Worm (Caenorhabditis elegans) whole organism, midembryonic: Measurements from ENCODE around the gene swp-1.

ENCODE experiments used
- T22C8.4 ChIP-seq: fragments of 200-800 bp; sonication (Bioruptor generic); IDR thresholded peaks from 2 replicates; pipeline ENCODE4 v1.3.6; 2022; ENCODE audit warnings: missing genetic modification characterization, missing compliant biosample characterization
- cog-1 ChIP-seq: sonication (generic microtip); optimal IDR thresholded peaks from 2 replicates; lab custom pipeline; 2016; ENCODE audit warnings: missing genetic modification characterization, missing compliant biosample characterization
- flt-1 ChIP-seq: fragments of 200-800 bp; sonication (Bioruptor generic); IDR thresholded peaks from 2 replicates; pipeline ENCODE4 v1.3.6; 2022; ENCODE audit warnings: missing genetic modification characterization, missing compliant biosample characterization
- klf-2 ChIP-seq: fragments of 200-800 bp; sonication (Bioruptor generic); conservative IDR thresholded peaks from 2 replicates; pipeline ENCODE4 v1.3.6; 2022; ENCODE audit warnings: missing genetic modification reagents, missing genetic modification characterization, missing compliant biosample characterization
- med-1 ChIP-seq: sonication (generic microtip); optimal IDR thresholded peaks from 2 replicates; lab custom pipeline; 2017; ENCODE audit warnings: missing genetic modification characterization, mild to moderate bottlenecking, missing compliant biosample characterization, antibody characterized with exemption, missing genetic modification reagents; ENCODE audit not compliant: insufficient read depth
- ref-1 ChIP-seq: fragments of 200-800 bp; sonication (Bioruptor generic); conservative IDR thresholded peaks from 2 replicates; pipeline ENCODE4 v1.3.6; 2022; ENCODE audit warnings: missing genetic modification reagents, missing genetic modification characterization, missing compliant biosample characterization
- tab-1 ChIP-seq: fragments of 200-800 bp; sonication (Bioruptor generic); IDR thresholded peaks from 2 replicates; pipeline ENCODE4 v1.3.6; 2022; ENCODE audit warnings: missing genetic modification characterization, missing compliant biosample characterization
- ztf-23 ChIP-seq: fragments of 200-800 bp; sonication (Bioruptor generic); IDR thresholded peaks from 2 replicates; pipeline ENCODE4 v1.3.6; 2022; ENCODE audit warnings: missing genetic modification reagents, missing genetic modification characterization, missing compliant biosample characterization
- ztf-29 ChIP-seq: fragments of 200-800 bp; sonication (Bioruptor generic); IDR thresholded peaks from 2 replicates; pipeline ENCODE4 v1.3.6; 2022; ENCODE audit warnings: missing genetic modification reagents, missing genetic modification characterization, missing compliant biosample characterization

Gene swp-1

DNA sequence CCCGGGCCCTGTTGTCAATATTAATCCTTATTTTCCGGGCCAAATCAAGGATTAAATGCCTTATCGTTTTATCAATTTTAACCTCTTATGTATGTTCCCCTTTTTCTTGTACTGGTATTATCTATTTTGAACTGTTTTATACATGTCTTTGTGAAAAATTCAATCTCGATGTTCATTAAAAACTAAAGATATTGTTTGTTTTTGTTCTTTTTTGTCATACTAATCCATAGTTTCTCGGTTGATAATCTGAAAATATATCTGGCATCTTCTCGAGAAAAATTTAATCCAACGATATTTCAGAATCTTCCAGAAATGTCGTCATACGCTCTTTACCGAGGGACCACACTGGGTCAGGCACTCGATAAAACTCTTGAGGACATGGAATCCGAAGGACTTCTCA, 11.6 kb downstream of the swp-1 start, which contains the start of gene B0336.13:
TSS of gene B0336.13 (plus strand) at position 301 of the 400 bp plus-strand sequence.
- TF ChIP-seq flt-1 (GFP tag; lab: Robert Waterston, UW), result no peak
- TF ChIP-seq ztf-29 (GFP tag; lab: Robert Waterston, UW), result no peak
- TF ChIP-seq ztf-23, result no peak
- no peak for TF ChIP-seq klf-2
- TF ChIP-seq T22C8.4 (GFP tag; lab: Robert Waterston, UW), result no peak
- TF ChIP-seq cog-1 (tag; lab: Kevin White, UChicago), result no peak
- TF ChIP-seq tab-1 (GFP tag; lab: Robert Waterston, UW), result no peak
- no peak for TF ChIP-seq med-1 (GFP tag; lab: Kevin White, UChicago)
- no peak for TF ChIP-seq ref-1 (GFP tag; lab: Robert Waterston, UW)

DNA sequence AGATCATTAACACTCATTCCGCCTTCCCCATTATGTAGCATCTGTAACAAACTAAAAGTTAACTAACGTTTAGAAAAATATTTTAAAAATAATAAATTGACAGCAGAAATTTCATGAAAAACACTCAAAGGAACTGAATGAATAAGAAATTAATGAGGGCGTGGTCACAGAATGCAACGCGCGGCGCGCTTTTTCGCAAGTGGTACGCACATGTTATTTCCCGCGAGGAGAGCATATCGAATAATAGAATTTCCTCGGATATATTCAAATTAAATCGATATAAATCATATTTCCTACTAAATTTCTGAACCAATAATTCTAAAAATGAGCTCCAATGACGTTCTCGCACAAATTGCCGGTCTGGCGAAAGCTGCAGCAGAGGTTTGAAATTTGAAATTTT, 12.6 kb downstream of the swp-1 start, which contains the start of the genes abi-1 and arle-14:
TSS of gene abi-1 (minus strand) at position 51 of the 400 bp plus-strand sequence.
TSS of gene arle-14 (plus strand) at position 217 of the 400 bp plus-strand sequence.
- TF ChIP-seq tab-1 (GFP tag; lab: Robert Waterston, UW) (no peak), T22C8.4 (GFP tag; lab: Robert Waterston, UW) (no peak), cog-1 (tag; lab: Kevin White, UChicago) (no peak), ztf-23 (no peak), ref-1 (GFP tag; lab: Robert Waterston, UW) (no peak), flt-1 (GFP tag; lab: Robert Waterston, UW) (no peak), ztf-29 (GFP tag; lab: Robert Waterston, UW) (no peak), klf-2 (no peak), med-1 (GFP tag; lab: Kevin White, UChicago) (no peak)

DNA sequence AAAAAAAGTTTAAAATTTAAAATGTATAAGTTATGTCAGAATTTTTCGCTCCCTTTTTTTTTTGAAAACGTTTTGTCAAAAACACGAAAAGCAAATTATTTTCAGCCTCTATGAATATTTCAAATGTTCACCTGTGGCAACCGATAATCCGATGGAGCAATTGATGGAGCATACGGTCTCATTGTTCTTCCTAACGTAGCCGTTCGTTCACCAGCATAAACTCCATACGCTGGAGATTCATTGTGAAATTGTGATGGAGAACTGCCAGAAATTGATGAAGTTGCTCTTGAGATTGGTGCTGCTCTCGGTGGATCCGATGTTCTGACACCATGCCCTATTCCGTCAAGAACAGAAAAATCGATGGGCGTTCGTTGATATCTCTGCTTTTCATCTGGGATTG, 13.5 kb downstream of the swp-1 start:
- TF ChIP-seq med-1 (GFP tag; lab: Kevin White, UChicago) (no peak), cog-1 (tag; lab: Kevin White, UChicago) (no peak), tab-1 (GFP tag; lab: Robert Waterston, UW) (no peak), ref-1 (GFP tag; lab: Robert Waterston, UW) (no peak), T22C8.4 (GFP tag; lab: Robert Waterston, UW) (no peak), flt-1 (GFP tag; lab: Robert Waterston, UW) (no peak), ztf-23 (no peak), ztf-29 (GFP tag; lab: Robert Waterston, UW) (no peak), klf-2 (no peak)

ce11 chrIII:5688246-5688645, 17.1 kb downstream of the swp-1 start:
- TF ChIP-seq ref-1 (GFP tag; lab: Robert Waterston, UW) (no peak), klf-2 (no peak), T22C8.4 (GFP tag; lab: Robert Waterston, UW) (no peak)

- TF ChIP-seq flt-1 (GFP tag; lab: Robert Waterston, UW) (no peak), tab-1 (GFP tag; lab: Robert Waterston, UW) (no peak), klf-2 (no peak), ref-1 (GFP tag; lab: Robert Waterston, UW) (no peak), med-1 (GFP tag; lab: Kevin White, UChicago) (no peak), T22C8.4 (GFP tag; lab: Robert Waterston, UW) (no peak), ztf-23 (no peak), cog-1 (tag; lab: Kevin White, UChicago) (no peak)
Measured at ce11 chrIII:5683998-5684397, 21.3 kb downstream of the swp-1 start, which contains the start of gene rcan-1. Gene rcan-1 (minus strand): TSS chrIII:5684098.

- TF ChIP-seq ztf-29 (GFP tag; lab: Robert Waterston, UW) (no peak), med-1 (GFP tag; lab: Kevin White, UChicago) (no peak), ztf-23 (no peak), flt-1 (GFP tag; lab: Robert Waterston, UW) (no peak)
Measured at ce11 chrIII:5680141-5680540, 25.2 kb downstream of the swp-1 start, which contains the start of gene pst-2. Gene pst-2 (plus strand): TSS chrIII:5680433.

DNA sequence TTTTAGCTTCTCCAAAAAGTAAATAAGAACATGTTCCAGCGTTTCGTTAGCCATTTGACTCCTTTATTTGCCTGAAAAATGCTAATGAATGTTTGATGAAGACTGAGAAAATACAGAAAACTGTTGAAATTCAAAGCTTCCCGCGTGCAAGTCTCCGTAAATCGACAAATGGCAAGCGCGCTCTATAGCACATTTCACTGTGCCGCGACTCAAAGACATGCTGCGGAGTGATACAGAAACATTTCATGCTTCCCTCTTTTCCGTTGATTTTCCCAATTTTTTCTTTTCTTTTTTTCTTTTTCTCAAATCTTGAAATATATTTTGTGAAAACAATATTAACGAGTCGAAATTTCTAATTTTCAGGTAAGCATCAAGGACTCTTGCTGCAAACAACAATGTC, 26.4 kb downstream of the swp-1 start, which contains the start of the genes ska-3 and rps-12:
TSS of gene ska-3 (minus strand) at position 71 of the 400 bp plus-strand sequence.
TSS of gene rps-12 (plus strand) at position 364 of the 400 bp plus-strand sequence.
- TF ChIP-seq flt-1 (GFP tag; lab: Robert Waterston, UW) (peak; percentile 87), ztf-23 (peak; percentile 92), ref-1 (GFP tag; lab: Robert Waterston, UW) (no peak), ztf-29 (GFP tag; lab: Robert Waterston, UW) (no peak), klf-2 (0 out of 2 replicates have a peak, but pooled peaks have one; percentile 42), T22C8.4 (GFP tag; lab: Robert Waterston, UW) (peak; percentile 57; the same call in 1 of the 2 replicates), tab-1 (GFP tag; lab: Robert Waterston, UW) (peak; percentile 71; the same call in 1 of the 2 replicates), med-1 (GFP tag; lab: Kevin White, UChicago) (peak; percentile 45), cog-1 (tag; lab: Kevin White, UChicago) (peak; percentile 97)

ce11 chrIII:5677790-5678189, 27.5 kb downstream of the swp-1 start, which contains the start of gene F54E7.9:
Gene F54E7.9 (minus strand): TSS chrIII:5677890.
- no peak for TF ChIP-seq med-1 (GFP tag; lab: Kevin White, UChicago)
- TF ChIP-seq ref-1 (GFP tag; lab: Robert Waterston, UW), result no peak
- no peak for TF ChIP-seq flt-1 (GFP tag; lab: Robert Waterston, UW)
- no peak for TF ChIP-seq ztf-29 (GFP tag; lab: Robert Waterston, UW)
- no peak for TF ChIP-seq ztf-23
- TF ChIP-seq cog-1 (tag; lab: Kevin White, UChicago), result no peak
- TF ChIP-seq klf-2, result no peak
- no peak for TF ChIP-seq tab-1 (GFP tag; lab: Robert Waterston, UW)
- TF ChIP-seq T22C8.4 (GFP tag; lab: Robert Waterston, UW), result no peak

DNA sequence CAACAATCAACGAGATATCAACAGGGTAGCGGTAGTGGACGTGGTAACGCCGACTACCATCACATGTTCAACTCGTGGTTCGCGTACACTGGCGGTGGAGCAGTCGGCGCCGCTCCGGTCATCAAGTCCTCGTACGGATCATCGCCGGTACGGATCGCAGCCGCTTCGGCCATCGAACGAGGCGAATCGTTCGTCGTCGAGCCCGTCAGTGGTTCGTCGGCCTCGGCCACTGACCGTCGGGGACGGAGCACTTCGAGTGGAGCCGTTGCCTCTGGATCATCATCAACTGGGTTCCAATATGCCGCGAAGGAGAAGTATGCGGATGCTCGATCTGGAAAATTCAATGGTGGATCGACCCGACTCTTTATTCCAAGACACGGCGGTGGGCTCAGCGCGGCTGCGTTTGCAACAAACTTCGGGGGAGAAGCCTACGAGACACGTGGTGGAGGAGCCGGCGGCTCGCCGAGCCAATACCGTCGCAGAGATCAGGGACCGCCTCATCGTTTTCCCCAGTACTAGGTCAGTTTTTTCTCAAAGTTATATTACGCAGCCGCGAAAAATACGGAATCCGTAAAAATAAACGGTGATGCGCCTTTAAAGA, 29.8 kb downstream of the swp-1 start:
- TF ChIP-seq ztf-23, result no peak
- TF ChIP-seq ztf-29 (GFP tag; lab: Robert Waterston, UW), result no peak
- TF ChIP-seq T22C8.4 (GFP tag; lab: Robert Waterston, UW), result no peak
- TF ChIP-seq flt-1 (GFP tag; lab: Robert Waterston, UW), result no peak
- no peak for TF ChIP-seq ref-1 (GFP tag; lab: Robert Waterston, UW)
- TF ChIP-seq med-1 (GFP tag; lab: Kevin White, UChicago), result no peak
- no peak for TF ChIP-seq tab-1 (GFP tag; lab: Robert Waterston, UW)
- TF ChIP-seq cog-1 (tag; lab: Kevin White, UChicago), result no peak
- TF ChIP-seq klf-2, result no peak
